Worm (Caenorhabditis elegans) whole organism, late embryonic: ENCODE results near the gene srv-1.

Experiments
- Y22D7AL.16 ChIP-seq: sonication (generic microtip); optimal IDR thresholded peaks from 2 replicates; lab custom pipeline; 2016; ENCODE audit warnings: missing genetic modification characterization, missing compliant biosample characterization
- ahr-1 ChIP-seq: sonication (generic microtip); optimal IDR thresholded peaks from 2 replicates; lab custom pipeline; 2016; ENCODE audit warnings: missing genetic modification characterization, missing compliant biosample characterization
- ama-1 ChIP-seq: fragments of 150-350 bp; optimal IDR thresholded peaks from 2 replicates; lab custom pipeline; 2014
- ceh-48 ChIP-seq: sonication (generic microtip); optimal IDR thresholded peaks from 2 replicates; lab custom pipeline; 2016; ENCODE audit warnings: missing genetic modification characterization, inconsistent platforms, missing compliant biosample characterization
- elt-2 ChIP-seq: sonication (generic microtip); optimal IDR thresholded peaks from 2 replicates; lab custom pipeline; 2016; ENCODE audit warnings: missing genetic modification reagents, missing genetic modification characterization, missing compliant biosample characterization
- hlh-6 ChIP-seq: sonication (generic microtip); optimal IDR thresholded peaks from 2 replicates; lab custom pipeline; 2016; ENCODE audit warnings: missing genotype, missing genetic modification characterization, missing compliant biosample characterization
- lim-6 ChIP-seq: sonication (generic microtip); optimal IDR thresholded peaks from 2 replicates; lab custom pipeline; 2016; ENCODE audit warnings: missing genetic modification characterization, missing compliant biosample characterization
- pha-4 ChIP-seq: fragments of 150-350 bp; optimal IDR thresholded peaks from 2 replicates; lab custom pipeline; 2018; ENCODE audit warnings: missing biosample characterization, missing genetic modification reagents, missing genetic modification characterization

- TF ChIP-seq hlh-6 (no peak), lim-6 (no peak), ceh-48 (no peak), Y22D7AL.16 (tag; lab: Kevin White, UChicago) (no peak), ahr-1 (tag; lab: Kevin White, UChicago) (no peak), pha-4 (tag; lab: Kevin White, UChicago) (no peak), ama-1 (lab: Kevin White, UChicago) (no peak), elt-2 (tag; lab: Kevin White, UChicago) (no peak)
Observed at ce11 chrIII:6820343-6820985, 29.7 kb upstream of the srv-1 start, which contains the start of gene ten-1.
